Fruit fly (Drosophila melanogaster) whole organism, larva: ENCODE data around the gene MsrA.

Source experiments
- noc ChIP-seq: fragments of 200-800 bp; sonication (Bioruptor generic); optimal IDR thresholded peaks from 3 replicates; lab custom pipeline; 2019; ENCODE audit warnings: missing biosample characterization, mild to moderate bottlenecking, missing genetic modification characterization, moderate library complexity

The MsrA gene

DNA sequence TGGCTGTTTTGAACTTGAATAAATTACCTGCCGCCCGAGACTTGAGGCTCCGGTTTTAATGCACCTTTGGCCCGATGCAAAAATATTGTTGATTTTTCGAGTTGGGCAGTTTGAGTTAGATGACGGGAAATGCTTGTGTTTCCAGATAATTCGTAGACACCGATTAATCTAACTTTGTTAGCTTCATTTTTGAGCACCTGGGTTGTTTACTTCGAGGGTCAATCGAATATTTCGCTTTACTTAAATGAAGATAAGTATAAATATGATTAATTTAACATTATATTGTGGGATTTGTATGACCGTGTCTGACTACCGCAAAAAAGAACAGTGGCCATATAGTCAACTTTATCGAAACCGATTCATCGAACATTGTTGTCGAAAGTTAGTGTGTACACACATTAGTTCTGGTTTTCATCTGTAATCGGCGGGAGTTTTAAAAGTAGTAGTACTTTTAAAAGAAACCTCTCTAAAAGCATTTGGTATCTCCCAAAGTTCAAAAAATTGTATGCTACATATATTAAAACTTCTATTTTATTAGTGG lies 13.0 kb downstream of the MsrA start, which contains the start of gene CG7945:
Gene CG7945, minus strand, starts transcription at position 332 of the 541 bp plus-strand sequence.
- no peak for TF ChIP-seq noc

DNA sequence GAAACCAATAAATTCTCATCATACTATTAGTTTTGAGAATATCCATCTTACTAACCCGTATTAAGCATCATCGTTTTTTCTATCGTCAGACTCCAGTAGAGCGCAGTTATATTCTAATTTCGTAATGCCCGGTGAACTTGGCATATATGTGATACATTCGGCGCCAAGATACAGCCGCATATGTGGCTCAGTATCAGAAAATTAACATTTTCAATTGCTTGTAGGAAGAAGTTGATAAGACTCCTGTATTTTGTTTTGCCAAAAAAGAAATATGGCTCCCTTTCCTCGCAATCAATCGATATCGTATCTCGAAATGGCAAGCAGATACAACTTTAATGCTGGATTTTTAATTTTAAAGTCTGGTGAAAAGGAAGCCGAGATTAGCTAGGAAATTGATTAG lies 14.3 kb downstream of the MsrA start, which contains the start of gene CG33986:
Gene CG33986, minus strand, starts transcription at position 101 of the 400 bp plus-strand sequence.
- TF ChIP-seq noc: no peak

DNA sequence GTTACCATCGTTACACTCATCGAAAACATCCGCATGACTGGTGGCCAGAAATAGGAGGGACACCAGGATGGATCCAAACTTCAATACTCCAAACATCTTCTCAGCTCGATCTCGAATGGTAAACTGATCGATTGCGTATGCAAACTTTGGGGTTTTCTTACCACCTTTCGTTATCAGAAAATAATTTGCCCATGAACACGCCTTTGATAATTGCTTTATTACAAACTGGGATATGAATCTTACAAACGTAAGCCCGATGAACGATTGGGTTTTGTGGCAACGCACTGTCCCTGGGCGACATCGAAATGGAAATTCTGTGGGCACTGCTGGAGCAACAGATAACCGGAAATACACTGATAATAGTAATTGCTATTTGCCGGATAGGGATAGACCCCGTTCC lies 15.9 kb downstream of the MsrA start, which contains the start of gene CG33985:
Gene CG33985, minus strand, starts transcription at position 101 of the 400 bp plus-strand sequence.
- TF ChIP-seq noc: no peak

- TF ChIP-seq noc: no peak
These were observed 16.6 kb downstream of the MsrA start, which contains the start of gene CG42729 for dm6 chr3L:15527416-15527815. Gene CG42729 (minus strand): TSS chr3L:15527516.

DNA sequence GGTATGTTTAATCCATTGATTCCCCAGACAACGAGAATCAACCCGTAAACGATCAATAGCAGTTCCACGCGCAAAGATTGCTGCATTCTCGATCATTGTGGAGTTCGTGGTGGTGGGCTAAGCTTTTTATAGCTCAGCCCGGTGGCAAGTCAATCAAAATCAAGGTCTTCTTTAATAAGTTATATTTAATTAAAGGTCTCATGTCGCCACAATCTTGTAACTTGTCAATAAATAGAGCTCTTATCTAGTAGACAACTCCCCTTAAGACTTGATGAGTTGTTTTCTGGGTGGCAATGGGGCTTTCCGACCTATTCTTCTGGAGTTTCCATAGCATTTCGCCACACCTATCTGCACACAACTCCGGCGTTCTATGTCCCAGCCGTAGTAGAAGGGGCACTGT lies 17.2 kb downstream of the MsrA start, which contains the start of gene CG42728:
Gene CG42728, minus strand, starts transcription at position 101 of the 400 bp plus-strand sequence.
- TF ChIP-seq noc: no peak

dm6 chr3L:15529143-15529542 lies 18.3 kb downstream of the MsrA start, which contains the start of gene obst-H:
Gene obst-H (minus strand): TSS chr3L:15529243.
- no peak for TF ChIP-seq noc

DNA sequence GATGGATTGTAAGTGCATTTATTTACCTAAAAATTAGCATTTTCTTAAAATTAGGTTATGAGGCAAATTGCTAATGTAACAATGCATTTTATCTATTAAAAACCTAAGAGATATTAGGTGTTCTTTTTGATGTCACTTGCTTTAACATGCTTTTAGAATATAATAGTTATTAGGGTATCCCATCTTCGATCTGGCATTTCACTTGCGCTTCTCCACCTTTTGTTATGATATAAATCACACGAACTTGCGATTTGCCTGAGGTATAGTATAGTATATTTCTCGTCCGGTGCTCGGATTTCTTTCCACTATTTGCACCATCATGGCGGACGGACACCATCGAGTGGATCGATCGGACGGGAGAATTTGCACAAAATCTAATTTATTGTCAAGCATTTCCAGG lies 19.2 kb downstream of the MsrA start:
- TF ChIP-seq noc: peak; percentile 71

DNA sequence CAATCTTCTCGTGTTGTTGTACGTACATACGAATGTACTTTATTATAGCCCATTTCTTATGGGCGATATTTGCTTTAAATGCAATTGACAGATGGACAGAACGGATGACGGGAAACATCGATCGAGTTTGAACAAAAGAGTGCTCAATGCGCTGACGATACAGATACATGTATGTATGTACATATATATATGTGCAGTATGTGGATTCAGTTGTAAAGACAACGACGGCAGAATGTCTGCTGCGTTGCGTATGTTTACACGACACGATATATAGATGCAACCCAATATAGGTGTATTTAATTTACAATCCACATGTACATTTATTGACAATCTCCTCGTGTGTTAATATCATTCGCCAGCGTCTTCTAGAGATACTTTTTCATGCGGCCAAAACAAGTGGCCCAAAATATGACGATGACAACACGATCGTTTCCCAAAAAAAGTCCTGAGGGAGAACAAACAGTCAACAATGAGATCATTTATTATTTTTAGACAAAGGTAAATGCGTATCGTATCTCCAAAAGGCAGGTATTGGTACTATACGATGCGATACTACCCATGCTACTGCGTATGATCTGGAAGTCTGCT lies 19.9 kb downstream of the MsrA start:
- no peak for TF ChIP-seq noc

dm6 chr3L:15531423-15532325 lies 20.8 kb downstream of the MsrA start, which contains the start of gene CG43248:
Gene CG43248 (minus strand): TSS chr3L:15531473.
- peak; percentile 80 for TF ChIP-seq noc

DNA sequence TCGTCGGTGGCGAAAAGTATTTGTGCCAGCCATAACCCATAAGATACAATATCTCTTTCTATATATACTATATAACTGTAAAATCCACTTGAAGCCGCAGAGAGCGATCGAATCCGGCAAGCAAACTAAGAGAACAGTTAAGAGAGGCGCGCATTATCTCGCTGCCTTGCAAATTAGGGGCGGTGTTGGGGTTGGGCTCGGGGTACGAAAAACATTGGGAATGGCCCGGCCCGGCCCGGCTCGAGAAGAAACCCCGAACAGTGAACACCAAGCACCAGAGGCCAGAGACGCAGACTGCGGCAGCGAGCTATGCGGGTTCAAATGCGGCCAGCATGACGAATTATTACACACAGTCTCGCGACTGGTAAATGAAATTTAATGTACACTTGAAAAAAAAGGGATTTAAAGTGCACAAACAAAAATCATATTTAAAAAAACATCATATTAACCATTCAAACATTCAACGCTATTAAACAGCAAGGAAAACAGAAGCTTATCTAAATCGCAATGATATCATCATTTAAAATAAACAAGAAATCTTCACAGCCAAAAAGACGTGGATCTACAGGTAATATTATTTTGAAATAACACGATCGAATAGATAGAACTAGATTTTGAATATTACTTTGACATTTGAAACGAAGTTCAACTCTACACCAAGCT lies 21.6 kb downstream of the MsrA start:
- no peak for TF ChIP-seq noc

DNA sequence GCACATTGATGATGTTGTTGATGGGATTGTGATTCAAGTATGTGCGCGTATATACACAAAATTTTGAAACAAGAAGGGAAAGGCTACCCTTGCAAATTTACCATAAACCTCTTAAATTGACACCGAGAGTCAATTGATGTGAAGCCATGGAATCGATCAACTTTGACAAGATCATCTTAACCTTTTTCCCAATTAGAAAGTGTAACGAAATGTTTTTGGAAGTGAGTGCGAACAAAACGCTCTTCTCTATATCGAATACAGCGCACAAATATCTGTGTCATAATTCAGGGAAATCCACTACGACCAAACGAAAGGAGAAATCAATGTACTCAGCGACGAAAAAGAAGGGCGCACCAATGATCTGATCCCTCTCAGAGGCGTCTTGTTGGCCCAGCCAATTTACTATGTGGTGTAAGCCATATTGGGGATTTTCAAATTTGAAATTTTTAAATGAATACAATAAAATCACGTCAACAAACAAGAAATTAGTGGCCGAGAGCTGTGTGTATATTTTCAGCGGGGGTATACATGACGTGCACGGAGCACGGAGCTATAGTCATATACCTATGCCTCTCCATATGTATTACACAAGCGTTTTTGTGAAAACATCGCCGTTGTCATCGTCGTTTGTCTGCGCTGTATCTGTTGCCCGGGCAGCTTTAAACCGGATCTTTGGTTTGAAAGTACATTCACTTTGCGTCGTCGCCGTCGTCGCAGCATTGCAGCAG lies 22.7 kb downstream of the MsrA start:
- TF ChIP-seq noc: peak; percentile 79

- peak; percentile 78 for TF ChIP-seq noc
These were observed 23.7 kb downstream of the MsrA start for dm6 chr3L:15534274-15535227.

- TF ChIP-seq noc: no peak
These were observed 24.4 kb downstream of the MsrA start, which contains the start of gene CrebA for dm6 chr3L:15535228-15535598. Gene CrebA (plus strand): TSS chr3L:15535395.

DNA sequence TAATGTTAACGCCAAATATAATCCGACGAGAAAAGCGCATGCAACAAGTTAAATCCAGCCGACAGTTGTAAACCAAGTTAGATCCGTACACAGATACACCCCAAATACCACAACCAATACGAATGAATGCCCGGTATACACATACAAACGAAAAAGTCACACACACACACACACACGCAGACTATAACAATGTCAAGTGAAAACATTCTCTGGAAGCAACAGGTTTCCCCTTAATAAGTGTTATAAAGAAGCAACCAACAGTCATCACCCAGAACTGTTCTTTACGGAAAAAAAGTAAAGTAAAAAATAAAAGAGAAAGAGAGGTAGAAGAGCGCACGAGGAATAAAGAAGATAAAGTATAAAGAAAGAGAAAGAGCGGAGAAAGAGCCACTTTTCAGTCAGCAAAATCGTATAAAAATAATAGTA lies 25.0 kb downstream of the MsrA start:
- no peak for TF ChIP-seq noc

dm6 chr3L:15536550-15536949 lies 25.7 kb downstream of the MsrA start:
- no peak for TF ChIP-seq noc
